Worm (Caenorhabditis elegans) whole organism, late embryonic: Measurements from ENCODE around the gene sna-3.

Experiments used
- K02D7.2 ChIP-seq: sonication (generic microtip); optimal IDR thresholded peaks from 2 replicates; lab custom pipeline; 2017; ENCODE audit warnings: mild to moderate bottlenecking, missing genetic modification characterization, missing compliant biosample characterization
- T23F11.4 ChIP-seq: fragments of 200-800 bp; sonication (Bioruptor generic); optimal IDR thresholded peaks from 2 replicates; lab custom pipeline; 2018; ENCODE audit warnings: mild to moderate bottlenecking, missing genetic modification characterization, missing compliant biosample characterization
- ama-1 ChIP-seq: fragments of 150-350 bp; optimal IDR thresholded peaks from 2 replicates; lab custom pipeline; 2014
- ceh-14 ChIP-seq: sonication (generic microtip); optimal IDR thresholded peaks from 2 replicates; lab custom pipeline; 2016; ENCODE audit warnings: missing genotype, missing genetic modification characterization, missing compliant biosample characterization
- ceh-18 ChIP-seq: sonication (generic microtip); optimal IDR thresholded peaks from 2 replicates; lab custom pipeline; 2016; ENCODE audit warnings: missing genetic modification characterization, missing compliant biosample characterization
- ceh-19 ChIP-seq: fragments of 200-800 bp; sonication (Bioruptor generic); optimal IDR thresholded peaks from 2 replicates; lab custom pipeline; 2018; ENCODE audit warnings: mild to moderate bottlenecking, missing genetic modification characterization, missing compliant biosample characterization
- ceh-24 ChIP-seq: sonication (generic microtip); optimal IDR thresholded peaks from 2 replicates; lab custom pipeline; 2016; ENCODE audit warnings: mild to moderate bottlenecking, missing genetic modification characterization, missing compliant biosample characterization
- ceh-30 ChIP-seq: fragments of 150-350 bp; optimal IDR thresholded peaks from 2 replicates; lab custom pipeline; 2014; ENCODE audit warnings: missing biosample characterization, missing genetic modification characterization
- ceh-31 ChIP-seq: sonication (generic microtip); optimal IDR thresholded peaks from 2 replicates; lab custom pipeline; 2016; ENCODE audit warnings: missing genetic modification characterization, missing compliant biosample characterization
- ceh-6 ChIP-seq: fragments of 200-800 bp; sonication (Bioruptor generic); optimal IDR thresholded peaks from 2 replicates; lab custom pipeline; 2018; ENCODE audit warnings: mild to moderate bottlenecking, missing genetic modification characterization, missing compliant biosample characterization
- dmd-4 ChIP-seq: sonication (generic microtip); optimal IDR thresholded peaks from 2 replicates; lab custom pipeline; 2016; ENCODE audit warnings: borderline replicate concordance, missing genetic modification characterization, missing compliant biosample characterization
- dve-1 ChIP-seq: sonication (generic microtip); optimal IDR thresholded peaks from 2 replicates; lab custom pipeline; 2017; ENCODE audit warnings: antibody characterized with exemption, mild to moderate bottlenecking, missing genetic modification characterization, missing compliant biosample characterization
- elt-4 ChIP-seq: sonication (generic microtip); optimal IDR thresholded peaks from 2 replicates; lab custom pipeline; 2016; ENCODE audit warnings: missing genetic modification characterization, missing compliant biosample characterization
- gmeb-2 ChIP-seq: sonication (generic microtip); optimal IDR thresholded peaks from 2 replicates; lab custom pipeline; 2016; ENCODE audit warnings: missing genetic modification characterization, inconsistent platforms, missing compliant biosample characterization
- hlh-13 ChIP-seq: fragments of 200-800 bp; sonication (Bioruptor generic); optimal IDR thresholded peaks from 2 replicates; lab custom pipeline; 2018; ENCODE audit warnings: mild to moderate bottlenecking, missing genetic modification characterization, missing compliant biosample characterization
- hlh-15 ChIP-seq: sonication (generic microtip); optimal IDR thresholded peaks from 2 replicates; lab custom pipeline; 2016; ENCODE audit warnings: missing genetic modification characterization, missing compliant biosample characterization
- hlh-30 ChIP-seq: sonication (generic microtip); optimal IDR thresholded peaks from 2 replicates; lab custom pipeline; 2017; ENCODE audit warnings: antibody characterized with exemption, missing genetic modification characterization, missing compliant biosample characterization; ENCODE audit not compliant: insufficient read depth
- lim-6 ChIP-seq: sonication (generic microtip); optimal IDR thresholded peaks from 2 replicates; lab custom pipeline; 2016; ENCODE audit warnings: missing genetic modification characterization, missing compliant biosample characterization
- mec-3 ChIP-seq: sonication (generic microtip); optimal IDR thresholded peaks from 2 replicates; lab custom pipeline; 2016; ENCODE audit warnings: borderline replicate concordance, missing genetic modification characterization, missing compliant biosample characterization
- nhr-11 ChIP-seq: fragments of 150-350 bp; optimal IDR thresholded peaks from 2 replicates; lab custom pipeline; 2014; ENCODE audit warnings: missing biosample characterization, missing genetic modification characterization
- npax-4 ChIP-seq: sonication (generic microtip); optimal IDR thresholded peaks from 2 replicates; lab custom pipeline; 2016; ENCODE audit warnings: missing genetic modification characterization, missing compliant biosample characterization
- pag-3 ChIP-seq: sonication (generic microtip); optimal IDR thresholded peaks from 2 replicates; lab custom pipeline; 2016; ENCODE audit warnings: missing compliant biosample characterization, missing genetic modification characterization, borderline replicate concordance
- pha-2 ChIP-seq: sonication (generic microtip); optimal IDR thresholded peaks from 2 replicates; lab custom pipeline; 2017; ENCODE audit warnings: mild to moderate bottlenecking, missing genetic modification characterization, missing compliant biosample characterization
- pha-4 ChIP-seq: fragments of 150-350 bp; optimal IDR thresholded peaks from 2 replicates; lab custom pipeline; 2018; ENCODE audit warnings: missing biosample characterization, missing genetic modification reagents, missing genetic modification characterization
- pqm-1 ChIP-seq: sonication (generic microtip); optimal IDR thresholded peaks from 2 replicates; lab custom pipeline; 2016; ENCODE audit warnings: missing genetic modification characterization, missing compliant biosample characterization
- pros-1 ChIP-seq: fragments of 150-350 bp; optimal IDR thresholded peaks from 2 replicates; lab custom pipeline; 2014; ENCODE audit warnings: missing biosample characterization, missing genetic modification reagents, missing genetic modification characterization
- rnt-1 ChIP-seq: sonication (generic microtip); optimal IDR thresholded peaks from 2 replicates; lab custom pipeline; 2016; ENCODE audit warnings: missing genetic modification characterization, missing compliant biosample characterization
- sdc-2 ChIP-seq: sonication (generic microtip); optimal IDR thresholded peaks from 2 replicates; lab custom pipeline; 2016; ENCODE audit warnings: missing genotype, missing genetic modification characterization, missing compliant biosample characterization
- sox-2 ChIP-seq: fragments of 200-800 bp; sonication (Bioruptor generic); IDR thresholded peaks from 2 replicates; pipeline ENCODE4 v1.3.6; 2022; ENCODE audit warnings: missing genetic modification reagents, missing genetic modification characterization, missing compliant biosample characterization
- sox-4 ChIP-seq: sonication (generic microtip); optimal IDR thresholded peaks from 2 replicates; lab custom pipeline; 2017; ENCODE audit warnings: mild to moderate bottlenecking, missing genetic modification characterization, inconsistent platforms, missing compliant biosample characterization
- syd-9 ChIP-seq: sonication (generic microtip); optimal IDR thresholded peaks from 2 replicates; lab custom pipeline; 2016; ENCODE audit warnings: mild to moderate bottlenecking, missing genetic modification characterization, moderate library complexity, missing compliant biosample characterization
- tbx-2 ChIP-seq: sonication (generic microtip); optimal IDR thresholded peaks from 2 replicates; lab custom pipeline; 2016; ENCODE audit warnings: missing genetic modification characterization, missing compliant biosample characterization
- tbx-7 ChIP-seq: sonication (generic microtip); optimal IDR thresholded peaks from 2 replicates; lab custom pipeline; 2016; ENCODE audit warnings: missing genotype, missing genetic modification characterization, missing compliant biosample characterization
- ttx-3 ChIP-seq: sonication (generic microtip); optimal IDR thresholded peaks from 2 replicates; lab custom pipeline; 2016; ENCODE audit warnings: missing genetic modification reagents, missing genetic modification characterization, missing compliant biosample characterization
- unc-3 ChIP-seq, 2 experiments: fragments of 200-800 bp in 1 of 2; sonication (Bioruptor generic) in 1 of 2; sonication (generic microtip) in 1 of 2; conservative IDR thresholded peaks in 1 of 2; optimal IDR thresholded peaks in 1 of 2; 2 replicates each; pipeline versions ENCODE4 v1.3.6 to Lab custom; 2016 to 2022; ENCODE audit warnings: missing compliant biosample characterization in 2 of 2, missing genetic modification characterization in 2 of 2, missing genetic modification reagents in 1 of 2
- unc-42 ChIP-seq: sonication (generic microtip); optimal IDR thresholded peaks from 2 replicates; lab custom pipeline; 2016; ENCODE audit warnings: missing genotype, missing genetic modification characterization, missing compliant biosample characterization
- zip-5 ChIP-seq: sonication (generic microtip); optimal IDR thresholded peaks from 2 replicates; lab custom pipeline; 2016; ENCODE audit warnings: missing genetic modification characterization, missing compliant biosample characterization
- ztf-16 ChIP-seq: sonication (generic microtip); optimal IDR thresholded peaks from 2 replicates; lab custom pipeline; 2017; ENCODE audit warnings: missing genetic modification characterization, missing compliant biosample characterization

The sna-3 gene

ce11 chrIII:6158642-6159475, 47.2 kb downstream of the sna-3 start, which contains the start of gene nfm-1 (continued):
- TF ChIP-seq pag-3 (no peak), pha-2 (peak; percentile 85), ceh-6 (peak; percentile 86), ztf-16 (peak; percentile 77), hlh-13 (GFP tag; lab: Kevin White, UChicago) (peak; percentile 40), ceh-24 (tag; lab: Kevin White, UChicago) (peak; percentile 32), tbx-2 (peak; percentile 58), sox-2 (GFP tag; lab: Robert Waterston, UW) (peak; percentile 77), npax-4 (tag; lab: Kevin White, UChicago) (peak; percentile 69), hlh-15 (tag; lab: Kevin White, UChicago) (peak; percentile 63), zip-5 (tag; lab: Kevin White, UChicago) (peak; percentile 52), mec-3 (tag; lab: Kevin White, UChicago) (no peak), K02D7.2 (tag; lab: Kevin White, UChicago) (peak; percentile 65), nhr-11 (tag; lab: Kevin White, UChicago) (no peak), pqm-1 (tag; lab: Kevin White, UChicago) (no peak), elt-4 (tag; lab: Kevin White, UChicago) (no peak), gmeb-2 (tag; lab: Kevin White, UChicago) (peak; percentile 77), pros-1 (tag; lab: Kevin White, UChicago) (peak; percentile 4), hlh-30 (tag; lab: Kevin White, UChicago) (no peak), rnt-1 (tag; lab: Kevin White, UChicago) (peak; percentile 47), ceh-19 (peak; percentile 87), T23F11.4 (GFP tag; lab: Kevin White, UChicago) (peak; percentile 76), ceh-14 (tag; lab: Kevin White, UChicago) (peak; percentile 25), dve-1 (tag; lab: Kevin White, UChicago) (peak; percentile 64), ama-1 (no peak), dmd-4 (tag; lab: Kevin White, UChicago) (peak; percentile 21), sdc-2 (tag; lab: Kevin White, UChicago) (peak; percentile 19), lim-6 (tag; lab: Kevin White, UChicago) (no peak), tbx-7 (tag; lab: Kevin White, UChicago) (no peak), sox-4 (tag; lab: Kevin White, UChicago) (peak; percentile 86), unc-3 (GFP tag; conservative IDR thresholded peaks at IDR 0.05; lab: Robert Waterston, UW) (peak; percentile 84), unc-3 (tag; optimal IDR thresholded peaks at IDR 0.05; lab: Kevin White, UChicago) (peak; percentile 83), syd-9 (tag; lab: Kevin White, UChicago) (peak; percentile 48)

- TF ChIP-seq unc-42 (tag; lab: Kevin White, UChicago) (no peak), ceh-31 (no peak), ttx-3 (tag; lab: Kevin White, UChicago) (no peak), dmd-4 (tag; lab: Kevin White, UChicago) (no peak), ceh-18 (peak; percentile 62), ceh-30 (tag; lab: Kevin White, UChicago) (no peak), pha-4 (no peak), ceh-6 (no peak), rnt-1 (tag; lab: Kevin White, UChicago) (no peak)
These were observed 48.2 kb downstream of the sna-3 start, which contains the start of gene anmt-2 for ce11 chrIII:6157708-6158321. Gene anmt-2 (minus strand): TSS chrIII:6157758.
